Worm (Caenorhabditis elegans) whole organism, late embryonic: ENCODE results near the gene Y113G7A.16.

Experiments
- C38D4.7 ChIP-seq: fragments of 200-800 bp; sonication (Bioruptor generic); optimal IDR thresholded peaks from 2 replicates; lab custom pipeline; 2018; ENCODE audit warnings: mild to moderate bottlenecking, missing genetic modification characterization, moderate library complexity, missing compliant biosample characterization
- F13H6.1 ChIP-seq: sonication (generic microtip); optimal IDR thresholded peaks from 2 replicates; lab custom pipeline; 2016; ENCODE audit warnings: missing genetic modification characterization, missing compliant biosample characterization
- K02D7.2 ChIP-seq: sonication (generic microtip); optimal IDR thresholded peaks from 2 replicates; lab custom pipeline; 2017; ENCODE audit warnings: mild to moderate bottlenecking, missing genetic modification characterization, missing compliant biosample characterization
- T23F11.4 ChIP-seq: fragments of 200-800 bp; sonication (Bioruptor generic); optimal IDR thresholded peaks from 2 replicates; lab custom pipeline; 2018; ENCODE audit warnings: mild to moderate bottlenecking, missing genetic modification characterization, missing compliant biosample characterization
- Y22D7AL.16 ChIP-seq: sonication (generic microtip); optimal IDR thresholded peaks from 2 replicates; lab custom pipeline; 2016; ENCODE audit warnings: missing genetic modification characterization, missing compliant biosample characterization
- ahr-1 ChIP-seq: sonication (generic microtip); optimal IDR thresholded peaks from 2 replicates; lab custom pipeline; 2016; ENCODE audit warnings: missing genetic modification characterization, missing compliant biosample characterization
- ceh-18 ChIP-seq: sonication (generic microtip); optimal IDR thresholded peaks from 2 replicates; lab custom pipeline; 2016; ENCODE audit warnings: missing genetic modification characterization, missing compliant biosample characterization
- ceh-19 ChIP-seq: fragments of 200-800 bp; sonication (Bioruptor generic); optimal IDR thresholded peaks from 2 replicates; lab custom pipeline; 2018; ENCODE audit warnings: mild to moderate bottlenecking, missing genetic modification characterization, missing compliant biosample characterization
- ceh-2 ChIP-seq: sonication (generic microtip); optimal IDR thresholded peaks from 2 replicates; lab custom pipeline; 2016; ENCODE audit warnings: missing genotype, missing genetic modification characterization, missing compliant biosample characterization
- ceh-22 ChIP-seq: sonication (generic microtip); optimal IDR thresholded peaks from 2 replicates; lab custom pipeline; 2017; ENCODE audit warnings: missing biosample characterization, missing genetic modification characterization
- ceh-24 ChIP-seq: sonication (generic microtip); optimal IDR thresholded peaks from 2 replicates; lab custom pipeline; 2016; ENCODE audit warnings: mild to moderate bottlenecking, missing genetic modification characterization, missing compliant biosample characterization
- ceh-30 ChIP-seq: fragments of 150-350 bp; optimal IDR thresholded peaks from 2 replicates; lab custom pipeline; 2014; ENCODE audit warnings: missing biosample characterization, missing genetic modification characterization
- ceh-45 ChIP-seq: fragments of 200-800 bp; sonication (Bioruptor generic); IDR thresholded peaks from 2 replicates; pipeline ENCODE4 v1.3.6; 2022; ENCODE audit warnings: missing genetic modification reagents, missing genetic modification characterization, missing compliant biosample characterization
- ceh-48 ChIP-seq: sonication (generic microtip); optimal IDR thresholded peaks from 2 replicates; lab custom pipeline; 2016; ENCODE audit warnings: missing genetic modification characterization, inconsistent platforms, missing compliant biosample characterization
- ceh-6 ChIP-seq: fragments of 200-800 bp; sonication (Bioruptor generic); optimal IDR thresholded peaks from 2 replicates; lab custom pipeline; 2018; ENCODE audit warnings: mild to moderate bottlenecking, missing genetic modification characterization, missing compliant biosample characterization
- che-1 ChIP-seq: sonication (generic microtip); optimal IDR thresholded peaks from 2 replicates; lab custom pipeline; 2016; ENCODE audit warnings: mild to moderate bottlenecking, missing genetic modification characterization, missing compliant biosample characterization
- dmd-4 ChIP-seq: sonication (generic microtip); optimal IDR thresholded peaks from 2 replicates; lab custom pipeline; 2016; ENCODE audit warnings: borderline replicate concordance, missing genetic modification characterization, missing compliant biosample characterization
- elt-2 ChIP-seq: sonication (generic microtip); optimal IDR thresholded peaks from 2 replicates; lab custom pipeline; 2016; ENCODE audit warnings: missing genetic modification reagents, missing genetic modification characterization, missing compliant biosample characterization
- elt-4 ChIP-seq: sonication (generic microtip); optimal IDR thresholded peaks from 2 replicates; lab custom pipeline; 2016; ENCODE audit warnings: missing genetic modification characterization, missing compliant biosample characterization
- eyg-1 ChIP-seq: sonication (generic microtip); optimal IDR thresholded peaks from 2 replicates; lab custom pipeline; 2016; ENCODE audit warnings: missing genotype, missing genetic modification characterization, missing compliant biosample characterization
- fkh-6 ChIP-seq: sonication (generic microtip); optimal IDR thresholded peaks from 2 replicates; lab custom pipeline; 2016; ENCODE audit warnings: missing genetic modification characterization, missing compliant biosample characterization
- gmeb-2 ChIP-seq: sonication (generic microtip); optimal IDR thresholded peaks from 2 replicates; lab custom pipeline; 2016; ENCODE audit warnings: missing genetic modification characterization, inconsistent platforms, missing compliant biosample characterization
- hlh-13 ChIP-seq: fragments of 200-800 bp; sonication (Bioruptor generic); optimal IDR thresholded peaks from 2 replicates; lab custom pipeline; 2018; ENCODE audit warnings: mild to moderate bottlenecking, missing genetic modification characterization, missing compliant biosample characterization
- hlh-15 ChIP-seq: sonication (generic microtip); optimal IDR thresholded peaks from 2 replicates; lab custom pipeline; 2016; ENCODE audit warnings: missing genetic modification characterization, missing compliant biosample characterization
- hlh-6 ChIP-seq: sonication (generic microtip); optimal IDR thresholded peaks from 2 replicates; lab custom pipeline; 2016; ENCODE audit warnings: missing genotype, missing genetic modification characterization, missing compliant biosample characterization
- hlh-8 ChIP-seq: sonication (generic microtip); optimal IDR thresholded peaks from 2 replicates; lab custom pipeline; 2016; ENCODE audit warnings: missing genotype, missing genetic modification characterization, missing compliant biosample characterization
- lim-6 ChIP-seq: sonication (generic microtip); optimal IDR thresholded peaks from 2 replicates; lab custom pipeline; 2016; ENCODE audit warnings: missing genetic modification characterization, missing compliant biosample characterization
- lin-11 ChIP-seq: fragments of 200-800 bp; sonication (Bioruptor generic); optimal IDR thresholded peaks from 2 replicates; lab custom pipeline; 2018; ENCODE audit warnings: mild to moderate bottlenecking, missing genetic modification characterization, missing compliant biosample characterization
- nfya-1 ChIP-seq: sonication (generic microtip); optimal IDR thresholded peaks from 2 replicates; lab custom pipeline; 2017; ENCODE audit warnings: missing genetic modification characterization, mild to moderate bottlenecking, missing compliant biosample characterization, antibody characterized with exemption, moderate library complexity
- nhr-232 ChIP-seq: sonication (generic microtip); optimal IDR thresholded peaks from 2 replicates; lab custom pipeline; 2016; ENCODE audit warnings: missing genetic modification characterization, missing compliant biosample characterization
- npax-4 ChIP-seq: sonication (generic microtip); optimal IDR thresholded peaks from 2 replicates; lab custom pipeline; 2016; ENCODE audit warnings: missing genetic modification characterization, missing compliant biosample characterization
- pag-3 ChIP-seq: sonication (generic microtip); optimal IDR thresholded peaks from 2 replicates; lab custom pipeline; 2016; ENCODE audit warnings: missing compliant biosample characterization, missing genetic modification characterization, borderline replicate concordance
- pat-9 ChIP-seq: fragments of 200-800 bp; sonication (Bioruptor generic); optimal IDR thresholded peaks from 2 replicates; lab custom pipeline; 2018; ENCODE audit warnings: mild to moderate bottlenecking, missing genetic modification characterization, moderate library complexity, missing compliant biosample characterization
- pax-1 ChIP-seq: fragments of 150-350 bp; optimal IDR thresholded peaks from 2 replicates; lab custom pipeline; 2014; ENCODE audit warnings: missing biosample characterization, missing genetic modification characterization
- pha-2 ChIP-seq: sonication (generic microtip); optimal IDR thresholded peaks from 2 replicates; lab custom pipeline; 2017; ENCODE audit warnings: mild to moderate bottlenecking, missing genetic modification characterization, missing compliant biosample characterization
- pha-4 ChIP-seq: fragments of 150-350 bp; optimal IDR thresholded peaks from 2 replicates; lab custom pipeline; 2018; ENCODE audit warnings: missing biosample characterization, missing genetic modification reagents, missing genetic modification characterization
- pros-1 ChIP-seq: fragments of 150-350 bp; optimal IDR thresholded peaks from 2 replicates; lab custom pipeline; 2014; ENCODE audit warnings: missing biosample characterization, missing genetic modification reagents, missing genetic modification characterization
- ref-2 ChIP-seq: sonication (generic microtip); optimal IDR thresholded peaks from 2 replicates; lab custom pipeline; 2016; ENCODE audit warnings: missing genetic modification characterization, missing compliant biosample characterization
- sdc-2 ChIP-seq: sonication (generic microtip); optimal IDR thresholded peaks from 2 replicates; lab custom pipeline; 2016; ENCODE audit warnings: missing genotype, missing genetic modification characterization, missing compliant biosample characterization
- sox-4 ChIP-seq: sonication (generic microtip); optimal IDR thresholded peaks from 2 replicates; lab custom pipeline; 2017; ENCODE audit warnings: mild to moderate bottlenecking, missing genetic modification characterization, inconsistent platforms, missing compliant biosample characterization
- syd-9 ChIP-seq: sonication (generic microtip); optimal IDR thresholded peaks from 2 replicates; lab custom pipeline; 2016; ENCODE audit warnings: mild to moderate bottlenecking, missing genetic modification characterization, moderate library complexity, missing compliant biosample characterization
- tbx-2 ChIP-seq: sonication (generic microtip); optimal IDR thresholded peaks from 2 replicates; lab custom pipeline; 2016; ENCODE audit warnings: missing genetic modification characterization, missing compliant biosample characterization
- tbx-7 ChIP-seq: sonication (generic microtip); optimal IDR thresholded peaks from 2 replicates; lab custom pipeline; 2016; ENCODE audit warnings: missing genotype, missing genetic modification characterization, missing compliant biosample characterization
- unc-55 ChIP-seq: sonication (generic microtip); optimal IDR thresholded peaks from 2 replicates; lab custom pipeline; 2017; ENCODE audit warnings: missing biosample characterization, missing genetic modification reagents, missing genetic modification characterization
- unc-86 ChIP-seq: sonication (generic microtip); optimal IDR thresholded peaks from 2 replicates; lab custom pipeline; 2016; ENCODE audit warnings: missing genetic modification characterization, missing compliant biosample characterization
- zip-5 ChIP-seq: sonication (generic microtip); optimal IDR thresholded peaks from 2 replicates; lab custom pipeline; 2016; ENCODE audit warnings: missing genetic modification characterization, missing compliant biosample characterization
- ztf-16 ChIP-seq: sonication (generic microtip); optimal IDR thresholded peaks from 2 replicates; lab custom pipeline; 2017; ENCODE audit warnings: missing genetic modification characterization, missing compliant biosample characterization

Y113G7A.16 gene

ce11 chrV:20049065-20049464 is 11.7 kb downstream of the Y113G7A.16 start, which contains the start of gene srh-233:
Gene srh-233, plus strand, starts transcription at chrV:20049365.
- TF ChIP-seq F13H6.1 (tag; lab: Kevin White, UChicago) (no peak), unc-55 (GFP tag; lab: Kevin White, UChicago) (no peak), ceh-45 (no peak), hlh-15 (tag; lab: Kevin White, UChicago) (no peak), ceh-2 (no peak), sox-4 (tag; lab: Kevin White, UChicago) (no peak), sdc-2 (tag; lab: Kevin White, UChicago) (no peak), nfya-1 (tag; lab: Kevin White, UChicago) (no peak), eyg-1 (tag; lab: Kevin White, UChicago) (no peak), ztf-16 (tag; lab: Kevin White, UChicago) (no peak), pros-1 (tag; lab: Kevin White, UChicago) (no peak), zip-5 (tag; lab: Kevin White, UChicago) (no peak), tbx-2 (no peak), che-1 (tag; lab: Kevin White, UChicago) (no peak), C38D4.7 (GFP tag; lab: Kevin White, UChicago) (no peak), ceh-19 (no peak), dmd-4 (tag; lab: Kevin White, UChicago) (no peak), pat-9 (tag; lab: Kevin White, UChicago) (no peak)

DNA sequence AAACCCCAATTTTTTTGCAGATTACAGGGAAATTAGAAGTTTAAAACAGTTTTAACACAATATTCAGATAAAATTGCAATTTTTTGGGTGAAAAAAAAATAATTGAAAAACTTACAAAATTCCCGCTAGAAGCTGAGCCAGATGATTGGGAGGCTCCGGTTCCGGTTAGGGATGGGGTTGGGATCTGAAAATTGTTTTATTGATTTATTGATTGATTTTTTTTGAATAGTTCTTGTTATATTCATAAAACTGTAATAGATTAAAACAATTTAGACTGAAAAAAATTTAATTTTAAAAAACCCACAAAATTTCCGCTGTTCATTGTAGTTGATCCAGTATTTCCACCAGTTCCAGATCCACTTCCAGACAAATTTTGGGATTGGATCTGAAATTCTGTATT is 22.0 kb downstream of the Y113G7A.16 start:
- TF ChIP-seq K02D7.2 (tag; lab: Kevin White, UChicago) (no peak), C38D4.7 (GFP tag; lab: Kevin White, UChicago) (no peak), pha-4 (tag; lab: Kevin White, UChicago) (no peak), ceh-30 (tag; lab: Kevin White, UChicago) (no peak), sdc-2 (tag; lab: Kevin White, UChicago) (no peak), ceh-24 (tag; lab: Kevin White, UChicago) (no peak), nhr-232 (no peak), unc-86 (tag; lab: Kevin White, UChicago) (no peak), ref-2 (tag; lab: Kevin White, UChicago) (no peak), pag-3 (no peak), lin-11 (tag; lab: Kevin White, UChicago) (no peak), tbx-2 (no peak), nfya-1 (tag; lab: Kevin White, UChicago) (no peak), hlh-13 (no peak), F13H6.1 (tag; lab: Kevin White, UChicago) (no peak), che-1 (tag; lab: Kevin White, UChicago) (no peak)

DNA sequence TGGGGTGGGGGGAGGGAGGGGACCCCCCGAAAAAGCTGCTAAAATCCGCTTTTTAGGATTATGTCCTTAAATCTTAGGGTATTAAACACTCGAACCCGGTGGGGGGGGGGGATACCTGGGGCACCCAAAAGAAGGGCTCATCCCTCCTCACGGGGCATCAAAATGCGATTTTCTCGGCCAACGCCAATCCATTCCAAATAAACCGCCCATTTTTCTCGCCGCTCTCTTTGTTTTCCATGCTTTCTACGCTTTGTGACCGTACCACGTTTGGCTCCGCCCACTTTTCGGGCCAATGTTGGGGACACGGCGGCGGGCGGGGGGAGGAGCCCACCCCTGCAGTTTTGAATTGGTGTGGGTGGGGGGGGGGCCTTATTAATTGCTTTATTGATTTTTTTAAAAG is 24.1 kb downstream of the Y113G7A.16 start:
- TF ChIP-seq T23F11.4 (peak; percentile 24), npax-4 (no peak), hlh-8 (no peak), tbx-7 (no peak), C38D4.7 (GFP tag; lab: Kevin White, UChicago) (peak; percentile 3), ceh-30 (tag; lab: Kevin White, UChicago) (no peak), nfya-1 (tag; lab: Kevin White, UChicago) (peak; percentile 43), ceh-22 (tag; lab: Kevin White, UChicago) (no peak), pat-9 (tag; lab: Kevin White, UChicago) (no peak), fkh-6 (tag; lab: Kevin White, UChicago) (no peak), Y22D7AL.16 (no peak), syd-9 (tag; lab: Kevin White, UChicago) (no peak), ceh-18 (no peak), sdc-2 (tag; lab: Kevin White, UChicago) (no peak), pha-4 (tag; lab: Kevin White, UChicago) (no peak), ceh-45 (no peak), ahr-1 (tag; lab: Kevin White, UChicago) (no peak), elt-2 (no peak), zip-5 (tag; lab: Kevin White, UChicago) (no peak), pax-1 (tag; lab: Kevin White, UChicago) (no peak), gmeb-2 (tag; lab: Kevin White, UChicago) (peak; percentile 22), eyg-1 (tag; lab: Kevin White, UChicago) (no peak), hlh-6 (no peak), lim-6 (tag; lab: Kevin White, UChicago) (no peak), hlh-13 (no peak), elt-4 (tag; lab: Kevin White, UChicago) (no peak), unc-55 (GFP tag; lab: Kevin White, UChicago) (no peak), che-1 (tag; lab: Kevin White, UChicago) (peak; percentile 6), ceh-48 (no peak), dmd-4 (tag; lab: Kevin White, UChicago) (no peak), ceh-6 (no peak), pha-2 (tag; lab: Kevin White, UChicago) (peak; percentile 73), pros-1 (tag; lab: Kevin White, UChicago) (no peak)
